Worm (Caenorhabditis elegans): Measurements from ENCODE around the gene ipla-2.

ipla-2 gene

DNA sequence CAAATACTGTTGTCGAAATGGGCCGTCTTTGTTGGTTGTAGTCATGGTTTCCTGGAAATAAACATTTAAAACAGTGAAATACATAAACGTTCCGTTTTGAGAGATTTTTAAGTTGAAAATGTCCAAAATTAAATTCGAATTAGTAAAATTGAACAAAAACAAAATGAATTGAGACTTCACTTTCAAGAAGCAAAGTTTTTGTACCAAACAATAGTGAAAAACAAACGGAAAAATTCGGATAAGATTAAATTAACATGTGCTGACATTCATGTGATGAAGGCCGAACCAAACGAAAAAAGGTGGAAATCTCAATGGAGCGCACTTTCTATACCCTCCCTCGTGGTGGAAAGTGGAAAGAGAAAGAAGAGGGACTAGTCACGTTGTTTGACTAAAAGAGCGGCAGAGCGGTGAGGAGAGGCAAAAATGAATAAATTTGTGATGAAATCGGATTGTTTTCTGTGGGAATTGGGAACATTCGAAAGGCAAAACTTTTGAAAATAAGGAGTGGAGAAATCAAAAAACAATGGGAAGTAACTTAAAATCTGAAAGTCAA is at the start of gene ipla-2:
TSS of gene ipla-2 (minus strand) at position 51 of the 553 bp plus-strand sequence.
- TF ChIP-seq mep-1 (tag; optimal IDR thresholded peaks at IDR 0.05) (peak; percentile 81), dpl-1 (GFP tag; optimal IDR thresholded peaks at IDR 0.05) (peak; percentile 40 to 59 (median 48)), lin-35 (GFP tag; optimal IDR thresholded peaks at IDR 0.05) (peak; percentile 26 to 75), fkh-8 (tag; optimal IDR thresholded peaks at IDR 0.05) (peak; percentile 77), unc-62 (GFP tag; optimal IDR thresholded peaks at IDR 0.05) (no peak), nhr-19 (GFP tag; conservative IDR thresholded peaks at IDR 0.05) (peak; percentile 39; the same call in 1 of the 2 replicates), ztf-11 (tag; optimal IDR thresholded peaks at IDR 0.05) (no peak), lsy-2 (tag; optimal IDR thresholded peaks at IDR 0.05) (peak; percentile 59 to 70), irx-1 (tag; optimal IDR thresholded peaks at IDR 0.05) (peak; percentile 31), fkh-10 (GFP tag; optimal IDR thresholded peaks at IDR 0.05) (peak; percentile 46), fkh-4 (tag; optimal IDR thresholded peaks at IDR 0.05; ENCODE audit: borderline replicate concordance) (no peak), aly-2 (tag; optimal IDR thresholded peaks at IDR 0.05) (no peak), grh-1 (GFP tag; IDR thresholded peaks at IDR 0.05) (no peak), nhr-20 (tag; optimal IDR thresholded peaks at IDR 0.05) (peak; percentile 78), C34B4.2 (tag; optimal IDR thresholded peaks at IDR 0.05) (no peak), nhr-77 (tag; optimal IDR thresholded peaks at IDR 0.05) (no peak), lin-14 (GFP tag; optimal IDR thresholded peaks at IDR 0.05) (peak; percentile 94), tbx-2 (tag; optimal IDR thresholded peaks at IDR 0.05) (peak; percentile 67), nhr-11 (tag; optimal IDR thresholded peaks at IDR 0.05) (no peak), snu-23 (GFP tag; optimal IDR thresholded peaks at IDR 0.05) (peak; percentile 88), ama-1 (optimal IDR thresholded peaks at IDR 0.05) (no peak), mdl-1 (tag; optimal IDR thresholded peaks at IDR 0.05) (peak in 1 of 2 experiments; percentile 92), mab-9 (GFP tag; IDR thresholded peaks at IDR 0.05) (no peak), jun-1 (tag; optimal IDR thresholded peaks at IDR 0.05) (peak; percentile 47), egl-27 (tag; optimal IDR thresholded peaks at IDR 0.05) (no peak), fos-1 (tag; optimal IDR thresholded peaks at IDR 0.05) (no peak), alr-1 (tag; optimal IDR thresholded peaks at IDR 0.05; ENCODE audit: borderline replicate concordance) (no peak), vab-15 (tag; optimal IDR thresholded peaks at IDR 0.05) (no peak), nhr-71 (tag; optimal IDR thresholded peaks at IDR 0.05) (peak; percentile 82), ztf-4 (tag; optimal IDR thresholded peaks at IDR 0.05) (peak; percentile 10), lir-3 (tag; optimal IDR thresholded peaks at IDR 0.05; ENCODE audit: poor library complexity) (no peak), blmp-1 (tag; optimal IDR thresholded peaks at IDR 0.05) (peak; percentile 80), skn-1 (tag; optimal IDR thresholded peaks at IDR 0.05) (peak; percentile 87), mef-2 (tag; optimal IDR thresholded peaks at IDR 0.05) (peak; percentile 9), tlp-1 (tag; optimal IDR thresholded peaks at IDR 0.05) (no peak), F16B12.6 (tag; optimal IDR thresholded peaks at IDR 0.05) (peak; percentile 20), nhr-90 (tag; optimal IDR thresholded peaks at IDR 0.05; ENCODE audit: poor library complexity) (peak; percentile 28), nhr-12 (tag; optimal IDR thresholded peaks at IDR 0.05) (no peak), unc-30 (tag; optimal IDR thresholded peaks at IDR 0.05) (no peak), nhr-237 (tag; optimal IDR thresholded peaks at IDR 0.05) (no peak), pax-3 (tag; optimal IDR thresholded peaks at IDR 0.05) (peak; percentile 17), egl-13 (tag; optimal IDR thresholded peaks at IDR 0.05) (peak; percentile 15), pag-3 (tag; optimal IDR thresholded peaks at IDR 0.05; ENCODE audit: borderline replicate concordance, insufficient read depth) (peak; percentile 50), C04F5.9 (tag; optimal IDR thresholded peaks at IDR 0.05) (no peak), elt-3 (tag; optimal IDR thresholded peaks at IDR 0.05) (no peak), swsn-7 (tag; optimal IDR thresholded peaks at IDR 0.05) (peak; percentile 70), zip-4 (GFP tag; optimal IDR thresholded peaks at IDR 0.05) (no peak), hlh-4 (tag; optimal IDR thresholded peaks at IDR 0.05) (no peak), snpc-4 (tag; optimal IDR thresholded peaks at IDR 0.05) (peak; percentile 32), ces-1 (GFP tag; optimal IDR thresholded peaks at IDR 0.05) (no peak), nhr-47 (tag; optimal IDR thresholded peaks at IDR 0.05) (peak; percentile 65), hpl-2 (GFP tag; optimal IDR thresholded peaks at IDR 0.05) (peak; percentile 68)
